Worm (Caenorhabditis elegans) whole organism, L4/young adult: Measurements from ENCODE around the gene srx-118.

ENCODE experiments used
- W03F9.2 ChIP-seq: fragments of 150-350 bp; optimal IDR thresholded peaks from 2 replicates; lab custom pipeline; 2014; ENCODE audit warnings: missing biosample characterization, missing genetic modification characterization
- him-1 ChIP-seq: sonication (generic microtip); optimal IDR thresholded peaks from 2 replicates; lab custom pipeline; 2016; ENCODE audit warnings: missing genotype, missing genetic modification reagents, missing genetic modification characterization, missing compliant biosample characterization

- TF ChIP-seq him-1 (tag; lab: Kevin White, UChicago) = no peak
- no peak for TF ChIP-seq W03F9.2 (tag; lab: Kevin White, UChicago)
These were observed 34.6 kb downstream of the srx-118 start, which contains the start of gene F49C5.12 for ce11 chrII:12560210-12560609.
